Worm (Caenorhabditis elegans) whole organism, L1 larva: Measurements from ENCODE around the gene F08A7.1.

Source experiments
- ama-1 ChIP-seq: fragments of 150-350 bp; optimal IDR thresholded peaks from 2 replicates; lab custom pipeline; 2014
- ceh-82 ChIP-seq, 3 experiments: fragments of 150-350 bp in 1 of 3; sonication (generic microtip) in 2 of 3; optimal IDR thresholded peaks; 2 replicates each; lab custom pipeline; 2014 to 2017; ENCODE audit warnings: missing biosample characterization in 3 of 3, missing genetic modification characterization in 3 of 3
- egl-27 ChIP-seq, 2 experiments: fragments of 150-350 bp in 1 of 2; sonication (generic microtip); optimal IDR thresholded peaks; 3 replicates each; lab custom pipeline; 2017 to 2018; ENCODE audit warnings: missing biosample characterization in 2 of 2, missing genetic modification characterization in 2 of 2, missing genetic modification reagents in 2 of 2
- nhr-12 ChIP-seq: sonication (generic microtip); optimal IDR thresholded peaks from 2 replicates; lab custom pipeline; 2017; ENCODE audit warnings: missing biosample characterization, missing genetic modification characterization
- nhr-237 ChIP-seq: fragments of 150-350 bp; optimal IDR thresholded peaks from 2 replicates; lab custom pipeline; 2014; ENCODE audit warnings: missing biosample characterization, missing genetic modification characterization
- pqm-1 ChIP-seq: sonication (generic microtip); optimal IDR thresholded peaks from 3 replicates; lab custom pipeline; 2017; ENCODE audit warnings: missing biosample characterization, missing genetic modification characterization
- unc-30 ChIP-seq: sonication (generic microtip); optimal IDR thresholded peaks from 2 replicates; lab custom pipeline; 2017; ENCODE audit warnings: missing biosample characterization, missing genetic modification characterization
- ztf-4 ChIP-seq: fragments of 150-350 bp; optimal IDR thresholded peaks from 2 replicates; lab custom pipeline; 2014; ENCODE audit warnings: missing biosample characterization, missing genetic modification characterization

ce11 chrIV:17441260-17441659 is 853 bp downstream of the F08A7.1 start:
- TF ChIP-seq egl-27 (tag; optimal IDR thresholded peaks at IDR 0.05; lab: Kevin White, UChicago) = no peak
- no peak for TF ChIP-seq ztf-4 (tag; lab: Kevin White, UChicago)
- no peak for TF ChIP-seq ama-1
- TF ChIP-seq unc-30 (tag; lab: Kevin White, UChicago) = no peak
- TF ChIP-seq ceh-82 (tag; optimal IDR thresholded peaks at IDR 0.05; lab: Kevin White, UChicago) = no peak
- no peak for TF ChIP-seq pqm-1 (tag; lab: Kevin White, UChicago)
- TF ChIP-seq nhr-237 (tag; lab: Kevin White, UChicago) = no peak
- TF ChIP-seq nhr-12 (tag; lab: Kevin White, UChicago) = no peak
